Worm (Caenorhabditis elegans): ENCODE measurements around the gene jhdm-1.

The jhdm-1 gene

ce11 chrIII:6431766-6432228, 22.5 kb upstream of the jhdm-1 start, which contains the start of the genes mrps-17 and txdc-9 (continued):
- no peak for TF ChIP-seq ztf-22 (GFP tag; optimal IDR thresholded peaks at IDR 0.05)
- TF ChIP-seq C17E4.6 (GFP tag; IDR thresholded peaks at IDR 0.05), result no peak
- TF ChIP-seq snpc-3.4 (tag; optimal IDR thresholded peaks at IDR 0.05), result peak; percentile 20
- peak; percentile 70 for TF ChIP-seq snpc-1.3 (tag; optimal IDR thresholded peaks at IDR 0.05; ENCODE audit: insufficient read depth)
- no peak for TF ChIP-seq Y95B8A.8 (GFP tag; IDR thresholded peaks at IDR 0.05)
- TF ChIP-seq akir-1 (GFP tag; optimal IDR thresholded peaks at IDR 0.05), result no peak
- TF ChIP-seq F23B12.7 (tag; optimal IDR thresholded peaks at IDR 0.05; ENCODE audit: insufficient read depth), result peak; percentile 85
- no peak for TF ChIP-seq sdz-38 (tag; optimal IDR thresholded peaks at IDR 0.05)
- TF ChIP-seq ztf-3 (GFP tag; optimal IDR thresholded peaks at IDR 0.05), result no peak
- peak; percentile 40; the same call in 1 of the 2 replicates for TF ChIP-seq dox-1 (GFP tag; IDR thresholded peaks at IDR 0.05)
- TF ChIP-seq nhr-120 (GFP tag; IDR thresholded peaks at IDR 0.05), result no peak
- TF ChIP-seq T07F8.4 (tag; optimal IDR thresholded peaks at IDR 0.05), result no peak
- TF ChIP-seq snpc-4 (GFP tag; optimal IDR thresholded peaks at IDR 0.05), result no peak
- peak in 1 of 4 experiments; percentile 35 for TF ChIP-seq snpc-4 (tag; optimal IDR thresholded peaks at IDR 0.05)
- TF ChIP-seq ztf-18 (tag; optimal IDR thresholded peaks at IDR 0.05), result peak; percentile 55
- TF ChIP-seq F52B5.7 (tag; optimal IDR thresholded peaks at IDR 0.05), result no peak
- no peak for TF ChIP-seq lir-1 (GFP tag; conservative IDR thresholded peaks at IDR 0.05)
- TF ChIP-seq madf-6 (GFP tag; IDR thresholded peaks at IDR 0.05), result peak; percentile 16; the same call in 1 of the 2 replicates
- no peak for TF ChIP-seq hrde-1 (tag; optimal IDR thresholded peaks at IDR 0.05; ENCODE audit: borderline replicate concordance)
- TF ChIP-seq nfya-2 (GFP tag; IDR thresholded peaks at IDR 0.05), result no peak
- 0 out of 2 replicates have a peak, but pooled peaks have one; percentile 19 for TF ChIP-seq D2030.7 (GFP tag; IDR thresholded peaks at IDR 0.05)
- no peak for TF ChIP-seq nfya-1 (tag; optimal IDR thresholded peaks at IDR 0.05; ENCODE audit: borderline replicate concordance, insufficient read depth)
- no peak for TF ChIP-seq egrh-3 (GFP tag; IDR thresholded peaks at IDR 0.05)
- peak in 1 of 2 experiments; percentile 35 for TF ChIP-seq let-607 (tag; optimal IDR thresholded peaks at IDR 0.05)
- TF ChIP-seq ztf-6 (GFP tag; IDR thresholded peaks at IDR 0.05), result no peak
- no peak for TF ChIP-seq madf-8 (GFP tag; conservative IDR thresholded peaks at IDR 0.05)
- TF ChIP-seq B0019.2 (GFP tag; conservative IDR thresholded peaks at IDR 0.05), result 0 out of 2 replicates have a peak, but pooled peaks have one; percentile 39
- peak; percentile 53 for TF ChIP-seq tbp1 (GFP tag; optimal IDR thresholded peaks at IDR 0.05)
- peak; percentile 48 for TF ChIP-seq lsl-1 (GFP tag; optimal IDR thresholded peaks at IDR 0.05)

DNA sequence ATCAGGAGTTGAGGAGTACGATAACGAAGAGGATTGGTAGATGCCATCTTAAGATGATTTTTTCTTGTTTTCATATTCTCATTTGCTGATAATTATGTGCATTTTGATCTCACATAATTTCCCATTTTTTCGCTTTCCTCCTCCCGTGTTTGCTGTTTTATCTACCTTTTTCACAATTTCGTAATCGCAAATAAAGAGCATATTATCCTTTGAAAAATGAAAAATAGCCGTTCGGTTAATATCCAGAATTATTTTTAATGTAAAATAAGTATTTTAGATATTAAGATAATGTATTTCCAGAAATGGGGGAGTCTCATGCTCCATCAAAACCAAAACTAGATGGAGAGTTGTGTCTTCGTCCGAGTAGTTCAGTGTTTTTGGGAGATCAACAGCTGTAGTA, 21.3 kb upstream of the jhdm-1 start, which contains the start of gene vps-16:
Gene vps-16, plus strand, starts transcription at position 301 of the 400 bp plus-strand sequence.
- TF ChIP-seq mes-4 (tag; optimal IDR thresholded peaks at IDR 0.05) (no peak), cebp-1 (GFP tag; IDR thresholded peaks at IDR 0.05) (no peak), cebp-1 (tag; optimal IDR thresholded peaks at IDR 0.05) (peak; percentile 15), attf-5 (GFP tag; optimal IDR thresholded peaks at IDR 0.05) (no peak), ceh-100 (GFP tag; IDR thresholded peaks at IDR 0.05) (no peak), Y53F4B.3 (GFP tag; IDR thresholded peaks at IDR 0.05) (no peak), snpc-1.3 (tag; optimal IDR thresholded peaks at IDR 0.05; ENCODE audit: insufficient read depth) (no peak), rpc-1 (optimal IDR thresholded peaks at IDR 0.05) (no peak), rpc-1 (tag; optimal IDR thresholded peaks at IDR 0.05) (no peak), pbrm-1 (GFP tag; IDR thresholded peaks at IDR 0.05) (no peak), unc-130 (GFP tag; optimal IDR thresholded peaks at IDR 0.05) (no peak), ekl-4 (GFP tag; IDR thresholded peaks at IDR 0.05) (0 out of 2 replicates have a peak, but pooled peaks have one; percentile 41), madf-3 (GFP tag; IDR thresholded peaks at IDR 0.05) (no peak), Y67H2A.10 (GFP tag; conservative IDR thresholded peaks at IDR 0.05) (no peak), F33H1.4 (GFP tag; IDR thresholded peaks at IDR 0.05) (no peak), ets-4 (GFP tag; optimal IDR thresholded peaks at IDR 0.05) (no peak)
